Worm (Caenorhabditis elegans): Measurements from ENCODE around the gene clc-29.

The clc-29 gene

DNA sequence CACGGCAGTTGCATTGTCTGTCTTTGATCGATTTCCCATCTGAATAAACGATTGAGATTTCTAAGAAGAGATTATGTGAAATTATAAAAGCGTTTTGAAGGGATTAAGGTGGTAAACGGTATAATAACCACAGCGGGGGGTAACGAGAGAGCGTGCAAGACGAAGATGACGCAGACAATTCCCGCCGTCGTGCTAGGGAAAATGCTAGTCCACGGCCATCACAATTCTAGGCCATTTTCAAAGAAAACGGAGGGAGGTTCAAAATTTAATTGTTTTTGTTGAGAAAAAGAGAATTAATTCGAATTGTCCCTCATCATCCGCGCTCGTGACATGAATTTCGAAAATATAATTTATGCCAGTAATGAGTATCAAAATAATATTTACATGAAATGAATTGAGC is 28.6 kb downstream of the clc-29 start, which contains the start of gene F10E9.11 (continued):
- no peak for TF ChIP-seq odd-2 (tag; optimal IDR thresholded peaks at IDR 0.05)
- no peak for TF ChIP-seq hlh-13 (GFP tag; optimal IDR thresholded peaks at IDR 0.05)
- no peak for TF ChIP-seq nhr-232 (tag; optimal IDR thresholded peaks at IDR 0.05)
- peak; percentile 8 for TF ChIP-seq ceh-6 (GFP tag; optimal IDR thresholded peaks at IDR 0.05)
- peak; percentile 39 for TF ChIP-seq ztf-16 (tag; optimal IDR thresholded peaks at IDR 0.05)
- peak; percentile 62 for TF ChIP-seq nfya-1 (tag; optimal IDR thresholded peaks at IDR 0.05)
- TF ChIP-seq rnt-1 (tag; optimal IDR thresholded peaks at IDR 0.05), result peak; percentile 84
- TF ChIP-seq elt-4 (tag; optimal IDR thresholded peaks at IDR 0.05), result no peak
- TF ChIP-seq pax-1 (tag; optimal IDR thresholded peaks at IDR 0.05), result peak; percentile 27
- peak; percentile 43 for TF ChIP-seq ttx-3 (tag; optimal IDR thresholded peaks at IDR 0.05)
- TF ChIP-seq K02D7.2 (tag; optimal IDR thresholded peaks at IDR 0.05), result no peak

DNA sequence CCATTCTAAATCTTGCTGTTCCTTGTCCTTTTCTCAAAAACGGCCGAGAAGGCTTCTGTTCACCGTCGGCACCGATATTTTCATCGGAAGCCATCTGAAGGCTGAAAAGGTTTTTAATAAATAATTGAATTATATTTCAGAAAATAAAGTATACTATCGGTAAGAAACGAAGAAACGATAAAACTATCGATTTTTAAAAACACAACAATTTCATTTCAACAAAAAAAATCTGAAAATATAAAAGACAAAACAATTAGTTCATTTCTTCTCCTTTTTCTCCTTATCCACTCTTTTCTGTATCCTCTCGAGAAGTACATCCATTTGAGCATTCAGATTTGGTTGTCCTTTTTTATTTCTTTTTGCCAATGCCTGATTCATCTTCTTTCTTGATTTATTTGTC is 29.2 kb downstream of the clc-29 start, which contains the start of gene sas-4:
sas-4 (minus strand) TSS at position 101 of the 400 bp plus-strand sequence.
- TF ChIP-seq tbx-2 (tag; optimal IDR thresholded peaks at IDR 0.05) (no peak), unc-42 (tag; optimal IDR thresholded peaks at IDR 0.05) (no peak), ceh-24 (tag; optimal IDR thresholded peaks at IDR 0.05) (no peak), elt-4 (tag; optimal IDR thresholded peaks at IDR 0.05) (no peak), ceh-48 (tag; optimal IDR thresholded peaks at IDR 0.05) (no peak), pag-3 (tag; optimal IDR thresholded peaks at IDR 0.05; ENCODE audit: borderline replicate concordance) (no peak), pros-1 (tag; optimal IDR thresholded peaks at IDR 0.05) (no peak), pax-1 (tag; optimal IDR thresholded peaks at IDR 0.05) (no peak), ceh-9 (tag; optimal IDR thresholded peaks at IDR 0.05) (no peak), dve-1 (tag; optimal IDR thresholded peaks at IDR 0.05) (no peak), ceh-22 (tag; optimal IDR thresholded peaks at IDR 0.05) (no peak), ceh-6 (GFP tag; optimal IDR thresholded peaks at IDR 0.05) (no peak), nfya-1 (tag; optimal IDR thresholded peaks at IDR 0.05) (no peak), pqm-1 (tag; optimal IDR thresholded peaks at IDR 0.05) (no peak), ama-1 (optimal IDR thresholded peaks at IDR 0.05) (no peak), F13H6.1 (tag; optimal IDR thresholded peaks at IDR 0.05) (no peak)

DNA sequence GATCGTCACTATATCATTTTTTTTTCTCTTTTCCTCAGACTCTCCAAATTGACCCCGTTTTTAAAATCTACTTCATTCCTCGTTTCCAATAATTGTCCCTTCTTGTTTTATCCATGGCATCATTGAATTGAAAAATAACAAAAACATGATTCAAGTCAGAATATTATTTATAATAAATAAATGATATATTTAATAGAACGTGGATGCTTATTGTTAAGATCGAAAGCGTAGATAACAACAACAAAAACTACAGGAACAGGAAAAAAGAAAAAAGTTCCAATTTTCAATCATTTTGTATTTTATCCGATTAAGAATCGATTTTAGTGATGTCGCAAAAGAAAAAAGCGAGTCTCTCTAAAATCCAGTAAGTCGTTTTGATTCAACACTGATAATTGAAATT is 35.3 kb downstream of the clc-29 start, which contains the start of gene F10E9.2:
F10E9.2 (plus strand) TSS at position 301 of the 400 bp plus-strand sequence.
- TF ChIP-seq unc-55 (GFP tag; optimal IDR thresholded peaks at IDR 0.05), result no peak
- no peak for TF ChIP-seq hlh-8 (tag; optimal IDR thresholded peaks at IDR 0.05)
- no peak for TF ChIP-seq pax-1 (tag; optimal IDR thresholded peaks at IDR 0.05)
- TF ChIP-seq ceh-34 (tag; optimal IDR thresholded peaks at IDR 0.05), result no peak

DNA sequence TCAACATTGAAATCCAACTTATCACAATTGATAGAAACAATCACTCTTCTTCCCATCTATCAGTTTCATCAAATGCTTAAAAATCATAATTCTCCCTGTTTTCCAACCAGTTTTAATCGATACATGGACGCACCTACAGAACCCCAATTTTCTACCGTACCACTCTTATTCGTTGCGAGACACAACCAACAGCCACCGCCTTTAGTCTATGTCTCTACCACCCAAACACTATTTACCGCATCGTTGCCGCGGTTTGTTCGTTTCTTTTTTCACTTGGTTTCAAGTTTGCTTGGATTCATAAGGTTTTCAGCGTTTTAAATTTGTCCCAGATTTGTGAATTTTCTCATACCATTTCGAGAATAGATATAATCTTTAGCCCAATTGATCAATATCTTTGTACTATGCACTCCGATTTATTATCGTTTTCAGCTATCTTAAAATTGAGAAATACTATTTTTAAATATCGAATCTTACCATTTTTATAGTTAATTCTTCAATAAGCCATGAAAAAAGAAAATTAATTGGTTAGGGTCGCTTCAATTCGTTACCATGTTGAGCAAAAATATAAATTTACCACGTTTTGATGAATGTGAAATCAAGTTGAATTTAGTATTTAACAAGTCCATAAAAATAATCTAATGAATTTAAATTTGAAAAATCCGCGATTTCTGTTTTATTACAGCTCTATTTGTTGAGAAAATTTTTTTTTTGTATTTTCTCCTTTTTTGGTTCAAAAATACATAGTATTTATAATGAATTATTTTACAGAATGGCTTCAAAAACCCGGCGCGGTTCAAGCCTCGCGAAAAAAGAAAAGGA is 37.3 kb downstream of the clc-29 start, which contains the start of gene F10E9.3:
F10E9.3 (plus strand) TSS at position 769 of the 819 bp plus-strand sequence.
- no peak for TF ChIP-seq ama-1 (optimal IDR thresholded peaks at IDR 0.05)
- TF ChIP-seq nfya-1 (tag; optimal IDR thresholded peaks at IDR 0.05), result peak; percentile 53
- TF ChIP-seq unc-42 (tag; optimal IDR thresholded peaks at IDR 0.05), result no peak
- TF ChIP-seq dve-1 (tag; optimal IDR thresholded peaks at IDR 0.05), result no peak

DNA sequence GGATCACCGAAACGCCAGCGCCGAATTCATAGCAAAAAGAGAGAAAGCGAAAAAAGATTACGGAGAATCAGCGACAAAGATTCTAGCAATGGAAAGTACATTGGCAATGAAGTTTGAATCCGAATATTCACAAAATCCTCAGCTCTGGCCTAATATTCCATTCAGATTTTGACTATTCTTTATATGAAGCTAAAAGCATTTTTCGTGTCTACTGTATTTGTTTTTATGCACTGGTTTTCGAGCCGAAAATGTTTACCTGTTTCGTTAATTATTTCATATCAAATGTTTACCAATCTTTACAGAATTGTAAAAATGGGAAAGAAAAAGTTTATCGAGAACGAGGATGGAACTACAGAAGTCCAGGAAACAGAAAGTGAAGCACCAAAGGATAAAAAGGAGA is 39.5 kb downstream of the clc-29 start, which contains the start of gene F10E9.4:
F10E9.4 (plus strand) TSS at position 301 of the 400 bp plus-strand sequence.
- no peak for TF ChIP-seq hlh-13 (GFP tag; optimal IDR thresholded peaks at IDR 0.05)
- TF ChIP-seq fkh-10 (GFP tag; optimal IDR thresholded peaks at IDR 0.05), result no peak
- no peak for TF ChIP-seq ceh-18 (tag; optimal IDR thresholded peaks at IDR 0.05)
- no peak for TF ChIP-seq ets-4 (tag; optimal IDR thresholded peaks at IDR 0.05)
- TF ChIP-seq ceh-2 (tag; optimal IDR thresholded peaks at IDR 0.05), result no peak
- no peak for TF ChIP-seq tbx-2 (tag; optimal IDR thresholded peaks at IDR 0.05)
- TF ChIP-seq nfya-1 (tag; optimal IDR thresholded peaks at IDR 0.05), result no peak

DNA sequence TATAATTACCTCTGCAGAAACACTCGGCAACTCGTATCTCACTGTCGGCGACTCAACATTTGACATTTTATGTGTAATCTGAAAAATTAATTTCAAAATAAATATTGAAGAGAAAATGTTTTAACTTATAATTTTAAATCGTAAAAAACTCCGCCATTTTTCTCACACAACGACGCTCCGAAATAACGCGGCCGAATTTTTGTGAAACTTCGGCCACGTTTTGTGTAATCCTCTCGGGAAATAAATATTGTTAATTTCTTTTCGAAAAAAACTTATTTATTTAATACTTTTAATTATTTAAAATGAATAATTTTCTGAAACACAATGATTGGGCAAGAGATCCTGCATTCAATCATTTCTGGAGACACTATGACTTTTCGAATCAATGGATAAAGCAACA is 40.4 kb downstream of the clc-29 start, which contains the start of the genes F10E9.7 and F10E9.5:
F10E9.7 (minus strand) TSS at position 86 of the 400 bp plus-strand sequence.
F10E9.5 (plus strand) TSS at position 237 of the 400 bp plus-strand sequence.
- TF ChIP-seq pros-1 (tag; optimal IDR thresholded peaks at IDR 0.05) (no peak), ttx-3 (tag; optimal IDR thresholded peaks at IDR 0.05) (peak; percentile 52), zip-5 (tag; optimal IDR thresholded peaks at IDR 0.05) (peak; percentile 84), rnt-1 (tag; optimal IDR thresholded peaks at IDR 0.05) (peak; percentile 12), fax-1 (tag; optimal IDR thresholded peaks at IDR 0.05) (peak; percentile 45), tbx-2 (tag; optimal IDR thresholded peaks at IDR 0.05) (peak; percentile 82), unc-86 (tag; optimal IDR thresholded peaks at IDR 0.05) (peak; percentile 17), sox-2 (GFP tag; IDR thresholded peaks at IDR 0.05) (no peak), pag-3 (tag; optimal IDR thresholded peaks at IDR 0.05; ENCODE audit: borderline replicate concordance) (no peak), sox-4 (tag; optimal IDR thresholded peaks at IDR 0.05) (no peak), fkh-6 (tag; optimal IDR thresholded peaks at IDR 0.05) (no peak), K02D7.2 (tag; optimal IDR thresholded peaks at IDR 0.05) (no peak), ahr-1 (tag; optimal IDR thresholded peaks at IDR 0.05) (peak; percentile 45), ceh-31 (tag; optimal IDR thresholded peaks at IDR 0.05) (peak; percentile 94), C08G9.2 (tag; optimal IDR thresholded peaks at IDR 0.05) (peak; percentile 86), pqm-1 (tag; optimal IDR thresholded peaks at IDR 0.05) (no peak), ceh-34 (tag; optimal IDR thresholded peaks at IDR 0.05) (peak; percentile 49), ceh-14 (tag; optimal IDR thresholded peaks at IDR 0.05) (peak; percentile 28), ztf-16 (tag; optimal IDR thresholded peaks at IDR 0.05) (peak; percentile 18)
